Worm (Caenorhabditis elegans) whole organism, L4/young adult: ENCODE results near the gene col-178.

Source experiments
- W03F9.2 ChIP-seq: fragments of 150-350 bp; optimal IDR thresholded peaks from 2 replicates; lab custom pipeline; 2014; ENCODE audit warnings: missing biosample characterization, missing genetic modification characterization
- dao-5 ChIP-seq: sonication (generic microtip); optimal IDR thresholded peaks from 2 replicates; lab custom pipeline; 2016; ENCODE audit warnings: missing genotype, missing genetic modification characterization, moderate library complexity, missing compliant biosample characterization
- him-1 ChIP-seq: sonication (generic microtip); optimal IDR thresholded peaks from 2 replicates; lab custom pipeline; 2016; ENCODE audit warnings: missing genotype, missing genetic modification reagents, missing genetic modification characterization, missing compliant biosample characterization

DNA sequence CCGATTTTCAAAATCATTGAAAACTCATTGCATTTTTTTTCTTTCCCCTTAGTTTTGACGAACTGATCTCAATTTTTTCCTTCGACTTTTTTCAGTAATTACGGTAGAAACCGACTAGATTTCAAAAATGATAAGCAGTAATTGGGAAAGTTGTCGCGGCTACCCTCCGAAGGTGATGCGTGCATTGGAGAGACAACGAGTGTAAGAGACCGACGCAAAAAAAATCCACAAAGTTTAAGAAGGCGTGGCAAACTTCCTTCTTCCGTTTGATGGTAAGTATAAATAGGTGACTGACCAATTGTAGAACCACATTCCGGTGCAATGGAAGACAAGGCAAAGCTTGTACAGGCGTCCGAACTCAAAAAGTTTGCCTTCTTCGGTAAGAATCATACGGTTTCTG, at the start of gene col-178:
- no peak for TF ChIP-seq him-1 (tag; lab: Kevin White, UChicago)
- no peak for TF ChIP-seq dao-5
- no peak for TF ChIP-seq W03F9.2 (tag; lab: Kevin White, UChicago)
